Fruit fly (Drosophila melanogaster): ENCODE data around the gene tefu.

The tefu gene

DNA sequence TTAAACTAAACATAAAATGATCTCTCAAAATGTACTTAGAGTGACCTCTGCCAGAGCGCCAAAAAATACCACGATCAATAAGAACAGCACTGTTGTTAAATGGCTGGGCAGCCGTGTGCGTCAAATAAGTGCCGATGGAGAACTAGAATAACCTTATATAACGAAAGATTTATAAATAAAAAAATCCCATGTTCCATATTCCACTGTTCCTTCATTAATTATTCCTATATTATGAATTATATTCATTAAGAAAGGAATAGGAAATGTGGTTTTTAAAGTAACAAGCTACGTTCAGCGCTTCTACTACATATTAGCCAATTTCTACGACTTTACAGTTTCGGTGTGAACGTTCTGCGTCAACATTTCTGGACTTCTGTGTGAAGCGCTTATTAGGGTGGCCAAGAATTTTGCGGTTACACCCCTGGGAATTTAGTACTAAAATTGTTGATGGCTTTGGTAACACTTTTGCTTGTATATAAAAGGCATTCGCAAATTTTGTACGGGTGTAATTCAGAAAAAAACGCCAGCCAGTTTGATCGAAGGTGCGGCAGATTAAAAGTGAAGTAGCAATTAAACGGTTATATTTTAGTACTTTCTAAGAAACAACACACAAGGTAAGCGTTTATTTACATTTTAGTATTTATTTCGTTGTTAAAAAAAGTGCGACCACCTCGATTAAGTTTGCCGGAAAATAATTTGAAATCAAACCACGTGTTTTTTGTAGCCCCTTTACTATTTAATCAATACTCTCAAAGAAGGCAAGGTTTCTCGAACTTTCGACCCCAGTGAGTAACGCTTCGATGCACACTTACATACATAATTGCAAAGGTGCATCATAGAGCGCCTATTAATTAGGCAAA, at the start of gene tefu, which contains the start of gene Hsc70-4 (continued):
- TF ChIP-seq CG2120 (GFP tag; optimal IDR thresholded peaks at IDR 0.05) (peak; percentile 84), BEAF-32 (GFP tag; optimal IDR thresholded peaks at IDR 0.05) (peak; percentile 58), chm (GFP tag; IDR thresholded peaks at IDR 0.05) (no peak), CG14441 (GFP tag; IDR thresholded peaks at IDR 0.05) (peak; percentile 86), Xrp1 (GFP tag; IDR thresholded peaks at IDR 0.05) (peak; percentile 70), Camta (GFP tag; optimal IDR thresholded peaks at IDR 0.05) (peak; percentile 61), NfI (GFP tag; optimal IDR thresholded peaks at IDR 0.05) (peak; percentile 70), Ada2b (GFP tag; IDR thresholded peaks at IDR 0.05) (peak; percentile 75), NC2β (GFP tag; optimal IDR thresholded peaks at IDR 0.05) (peak; percentile 69), fu2 (GFP tag; optimal IDR thresholded peaks at IDR 0.05) (peak; percentile 48), cad (GFP tag; optimal IDR thresholded peaks at IDR 0.05) (no peak), tna (GFP tag; IDR thresholded peaks at IDR 0.05; ENCODE audit: partially characterized antibody) (peak; percentile 31; the same call in 1 of the 2 replicates), tll (GFP tag; optimal IDR thresholded peaks at IDR 0.05) (peak; percentile 14 to 93), ttk (GFP tag; IDR thresholded peaks at IDR 0.05) (peak; percentile 87), CG6654 (GFP tag; optimal IDR thresholded peaks at IDR 0.05) (peak; percentile 56), CG4854 (GFP tag; optimal IDR thresholded peaks at IDR 0.05) (peak; percentile 53), emc (GFP tag; optimal IDR thresholded peaks at IDR 0.05) (no peak), CG6254 (GFP tag; optimal IDR thresholded peaks at IDR 0.05) (peak; percentile 1), sens-2 (GFP tag; IDR thresholded peaks at IDR 0.05) (no peak), Jarid2 (GFP tag; optimal IDR thresholded peaks at IDR 0.05) (no peak), CG6791 (GFP tag; IDR thresholded peaks at IDR 0.05; ENCODE audit: partially characterized antibody) (peak; percentile 38; the same call in 1 of the 3 replicates), peb (GFP tag; IDR thresholded peaks at IDR 0.05) (peak; percentile 49; the same call in 1 of the 2 replicates), B-H1 (GFP tag; IDR thresholded peaks at IDR 0.05) (peak; percentile 73), CG12659 (GFP tag; optimal IDR thresholded peaks at IDR 0.05) (peak; percentile 80), grn (GFP tag; optimal IDR thresholded peaks at IDR 0.05) (no peak), sens (GFP tag) (peak; percentile 86), gem (tag; optimal IDR thresholded peaks at IDR 0.05) (peak; percentile 86), slp2 (GFP tag; optimal IDR thresholded peaks at IDR 0.05) (peak; percentile 62), prd (optimal IDR thresholded peaks at IDR 0.05) (no peak), prd (GFP tag; IDR thresholded peaks at IDR 0.05) (peak; percentile 88), dpn (GFP tag; optimal IDR thresholded peaks at IDR 0.05) (peak; percentile 79 to 83), lab (GFP tag; optimal IDR thresholded peaks at IDR 0.05) (peak; percentile 19), sd (tag; optimal IDR thresholded peaks at IDR 0.05) (no peak), CG14965 (GFP tag; optimal IDR thresholded peaks at IDR 0.05; ENCODE audit: borderline replicate concordance) (no peak), sob (GFP tag; IDR thresholded peaks at IDR 0.05) (peak; percentile 77), ac (GFP tag; optimal IDR thresholded peaks at IDR 0.05) (no peak), Deaf1 (tag; optimal IDR thresholded peaks at IDR 0.05) (no peak), Lim3 (GFP tag; IDR thresholded peaks at IDR 0.05) (no peak), CG18476 (GFP tag; optimal IDR thresholded peaks at IDR 0.05) (peak; percentile 33), E2f2 (GFP tag; IDR thresholded peaks at IDR 0.05) (peak; percentile 71), gcm (GFP tag; optimal IDR thresholded peaks at IDR 0.05) (no peak), CG7271 (tag; optimal IDR thresholded peaks at IDR 0.05) (peak; percentile 59), caup (GFP tag; optimal IDR thresholded peaks at IDR 0.05; ENCODE audit: severe bottlenecking) (peak; percentile 38), Rfx (GFP tag; IDR thresholded peaks at IDR 0.05) (peak; percentile 88), CG3995 (GFP tag; optimal IDR thresholded peaks at IDR 0.05) (peak; percentile 6), hth (optimal IDR thresholded peaks at IDR 0.05) (no peak), Taf1 (GFP tag; IDR thresholded peaks at IDR 0.05) (no peak; the same call in 1 of the 2 replicates), CG12219 (GFP tag; optimal IDR thresholded peaks at IDR 0.05) (peak; percentile 8), Hr78 (GFP tag; optimal IDR thresholded peaks at IDR 0.05) (peak in 1 of 2 experiments; percentile 77)

All from whole organism, embryonic.